Worm (Caenorhabditis elegans) whole organism, early embryonic: ENCODE results near the gene srt-44.

ENCODE experiments used
- B0310.2 ChIP-seq: sonication (generic microtip); optimal IDR thresholded peaks from 2 replicates; lab custom pipeline; 2016; ENCODE audit warnings: mild to moderate bottlenecking, missing genetic modification characterization, missing compliant biosample characterization
- aly-1 ChIP-seq: sonication (generic microtip); optimal IDR thresholded peaks from 2 replicates; lab custom pipeline; 2016; ENCODE audit warnings: missing genetic modification characterization, missing compliant biosample characterization
- ceh-13 ChIP-seq: fragments of 200-800 bp; sonication (Bioruptor generic); optimal IDR thresholded peaks from 2 replicates; lab custom pipeline; 2018; ENCODE audit warnings: mild to moderate bottlenecking, missing genetic modification characterization, missing compliant biosample characterization
- ceh-36 ChIP-seq: sonication (generic microtip); optimal IDR thresholded peaks from 2 replicates; lab custom pipeline; 2016; ENCODE audit warnings: missing genetic modification characterization, inconsistent platforms, missing compliant biosample characterization
- hmbx-1 ChIP-seq: sonication (generic microtip); optimal IDR thresholded peaks from 2 replicates; lab custom pipeline; 2016; ENCODE audit warnings: mild to moderate bottlenecking, missing genetic modification characterization, missing compliant biosample characterization
- hnd-1 ChIP-seq: sonication (generic microtip); optimal IDR thresholded peaks from 2 replicates; lab custom pipeline; 2016; ENCODE audit warnings: missing genetic modification characterization, missing compliant biosample characterization
- sea-1 ChIP-seq: fragments of 200-800 bp; sonication (Bioruptor generic); conservative IDR thresholded peaks from 2 replicates; pipeline ENCODE4 v1.3.6; 2022; ENCODE audit warnings: missing genetic modification characterization, missing compliant biosample characterization
- tra-4 ChIP-seq: sonication (generic microtip); optimal IDR thresholded peaks from 2 replicates; lab custom pipeline; 2017; ENCODE audit warnings: missing genetic modification characterization, missing compliant biosample characterization

Gene srt-44

DNA sequence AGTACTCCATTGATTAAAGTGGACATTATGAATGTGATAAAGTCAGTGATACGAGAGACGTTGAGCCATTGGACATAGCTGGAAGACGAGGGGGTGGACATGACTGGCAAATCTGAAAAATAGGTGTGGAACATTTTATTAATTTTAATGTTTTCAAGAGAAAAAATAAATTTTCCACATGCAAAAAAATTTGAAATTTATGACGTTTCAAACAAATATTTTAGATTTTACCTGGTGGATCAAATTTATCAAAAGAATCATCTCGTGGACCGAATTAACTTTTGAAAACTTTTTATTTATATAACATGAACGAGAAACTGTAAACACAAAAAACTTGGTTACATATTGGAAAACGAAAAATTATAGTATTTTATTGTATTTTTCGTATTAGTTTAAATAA, 43.7 kb downstream of the srt-44 start, which contains the start of gene str-78:
Gene str-78 (minus strand): TSS at position 101 of the 400 bp plus-strand sequence.
- TF ChIP-seq ceh-36 (tag; lab: Kevin White, UChicago): no peak
- TF ChIP-seq hmbx-1 (tag; lab: Kevin White, UChicago): no peak
- TF ChIP-seq ceh-13 (GFP tag; lab: Kevin White, UChicago): no peak
- TF ChIP-seq aly-1 (tag; lab: Kevin White, UChicago): no peak
- TF ChIP-seq sea-1: no peak
- no peak for TF ChIP-seq hnd-1 (tag; lab: Kevin White, UChicago)
- no peak for TF ChIP-seq tra-4 (tag; lab: Kevin White, UChicago)
- no peak for TF ChIP-seq B0310.2
